Fruit fly (Drosophila melanogaster) whole organism, wandering third instar larva: ENCODE data around the gene Argl.

Experiments used
- Abd-B ChIP-seq: fragments of >200 bp; optimal IDR thresholded peaks from 2 replicates; lab custom pipeline; 2017; ENCODE audit warnings: missing biosample characterization, missing genetic modification characterization
- CG32264 ChIP-seq: fragments of 200-800 bp; sonication (Bioruptor generic); optimal IDR thresholded peaks from 2 replicates; lab custom pipeline; 2016; ENCODE audit warnings: missing biosample characterization, missing genetic modification characterization
- CG9705 ChIP-seq: fragments of 200-800 bp; sonication (Bioruptor generic); optimal IDR thresholded peaks from 2 replicates; lab custom pipeline; 2018; ENCODE audit warnings: missing biosample characterization, mild to moderate bottlenecking, missing genetic modification characterization
- CrebA ChIP-seq: fragments of 200-800 bp; sonication (Bioruptor generic); optimal IDR thresholded peaks from 2 replicates; lab custom pipeline; 2016; ENCODE audit warnings: missing biosample characterization, mild to moderate bottlenecking, missing genetic modification characterization, borderline replicate concordance
- Dfd ChIP-seq: fragments of >200 bp; optimal IDR thresholded peaks from 2 replicates; lab custom pipeline; 2017; ENCODE audit warnings: missing biosample characterization, missing genetic modification characterization
- Dif ChIP-seq: fragments of 200-275, 200-300 bp; sonication (Bioruptor generic); optimal IDR thresholded peaks from 2 replicates; lab custom pipeline; 2018; ENCODE audit warnings: missing biosample characterization, missing genetic modification characterization; ENCODE audit not compliant: partially characterized antibody
- GATAd ChIP-seq: sonication (Bioruptor generic); optimal IDR thresholded peaks from 2 replicates; lab custom pipeline; 2016; ENCODE audit warnings: missing biosample characterization, missing genetic modification characterization
- HLH106 ChIP-seq: fragments of 200-800 bp; optimal IDR thresholded peaks from 3 replicates; lab custom pipeline; 2019; ENCODE audit warnings: missing biosample characterization, mild to moderate bottlenecking, missing genetic modification characterization, moderate library complexity
- Hnf4 ChIP-seq: fragments of 200-800 bp; sonication (Bioruptor generic); optimal IDR thresholded peaks from 2 replicates; lab custom pipeline; 2016; ENCODE audit warnings: missing biosample characterization, mild to moderate bottlenecking, missing genetic modification characterization
- Hr78 ChIP-seq: fragments of >200 bp; optimal IDR thresholded peaks from 2 replicates; lab custom pipeline; 2017; ENCODE audit warnings: missing biosample characterization, missing genetic modification characterization
- Hr83 ChIP-seq: fragments of 200-300 bp; sonication (Bioruptor generic); optimal IDR thresholded peaks from 2 replicates; lab custom pipeline; 2016; ENCODE audit warnings: missing biosample characterization, mild to moderate bottlenecking, missing genetic modification characterization, moderate library complexity; ENCODE audit not compliant: poor library complexity, severe bottlenecking
- Jra ChIP-seq: sonication (Bioruptor generic); optimal IDR thresholded peaks from 2 replicates; lab custom pipeline; 2016; ENCODE audit warnings: missing biosample characterization, missing genetic modification characterization
- Mio ChIP-seq: sonication (Bioruptor generic); optimal IDR thresholded peaks from 2 replicates; lab custom pipeline; 2016; ENCODE audit warnings: missing biosample characterization, missing genetic modification characterization
- Myc ChIP-seq: fragments of >200 bp; optimal IDR thresholded peaks from 2 replicates; lab custom pipeline; 2017
- N ChIP-seq: fragments of >200 bp; optimal IDR thresholded peaks from 2 replicates; lab custom pipeline; 2018; ENCODE audit warnings: missing biosample characterization, missing external identifiers, missing genetic modification characterization
- OdsH ChIP-seq: fragments of 200-800 bp; sonication (Bioruptor generic); optimal IDR thresholded peaks from 2 replicates; lab custom pipeline; 2016; ENCODE audit warnings: missing biosample characterization, mild to moderate bottlenecking, missing genetic modification characterization
- Rel ChIP-seq, 2 experiments: fragments of 200-800 bp; sonication (Bioruptor generic) in 1 of 2; optimal IDR thresholded peaks; 2 replicates in 1 of 2; 3 replicates in 1 of 2; lab custom pipeline; 2016 to 2019; ENCODE audit warnings: mild to moderate bottlenecking in 2 of 2, missing biosample characterization in 2 of 2, missing genetic modification characterization in 2 of 2, moderate library complexity in 1 of 2
- Sp1 ChIP-seq: fragments of 200-800 bp; sonication (Bioruptor generic); optimal IDR thresholded peaks from 3 replicates; lab custom pipeline; 2019; ENCODE audit warnings: missing biosample characterization, mild to moderate bottlenecking, missing genetic modification characterization, moderate library complexity
- Vsx2 ChIP-seq: fragments of 200-300, 225-300 bp; sonication (Bioruptor generic); optimal IDR thresholded peaks from 2 replicates; lab custom pipeline; 2018; ENCODE audit warnings: missing biosample characterization, missing genetic modification characterization; ENCODE audit not compliant: partially characterized antibody
- br ChIP-seq: fragments of 200-800 bp; sonication (Bioruptor generic); optimal IDR thresholded peaks from 2 replicates; lab custom pipeline; 2016; ENCODE audit warnings: missing biosample characterization, missing genetic modification characterization
- brk ChIP-seq: fragments of 200-800 bp; sonication (Bioruptor generic); optimal IDR thresholded peaks from 2 replicates; lab custom pipeline; 2016; ENCODE audit warnings: missing biosample characterization, mild to moderate bottlenecking, missing genetic modification characterization
- dl ChIP-seq, 2 experiments: fragments of 175-275, 200-275 bp in 1 of 2; fragments of 200-275 bp in 1 of 2; sonication (Bioruptor generic); optimal IDR thresholded peaks; lab custom pipeline; 2018; ENCODE audit warnings: mild to moderate bottlenecking in 2 of 2, missing biosample characterization in 2 of 2, missing genetic modification characterization in 2 of 2, moderate library complexity in 2 of 2; ENCODE audit not compliant: partially characterized antibody in 2 of 2, insufficient read depth in 1 of 2
- dmrt93B ChIP-seq: fragments of 200-800 bp; sonication (Bioruptor generic); optimal IDR thresholded peaks from 2 replicates; lab custom pipeline; 2018; ENCODE audit warnings: missing biosample characterization, mild to moderate bottlenecking, missing genetic modification characterization
- dsf ChIP-seq: sonication (Bioruptor generic); optimal IDR thresholded peaks from 2 replicates; lab custom pipeline; 2016; ENCODE audit warnings: missing biosample characterization, missing genetic modification characterization, borderline replicate concordance
- ey ChIP-seq: fragments of 200-800 bp; sonication (Bioruptor generic); optimal IDR thresholded peaks from 2 replicates; lab custom pipeline; 2016; ENCODE audit warnings: missing biosample characterization, missing genetic modification characterization
- foxo ChIP-seq, 2 experiments: fragments of 200-800 bp; sonication (Bioruptor generic); optimal IDR thresholded peaks; 2 replicates in 1 of 2; 3 replicates in 1 of 2; lab custom pipeline; 2016 to 2017; ENCODE audit warnings: missing biosample characterization in 2 of 2, missing genetic modification characterization in 2 of 2
- fru ChIP-seq: fragments of 200-800 bp; sonication (Bioruptor generic); optimal IDR thresholded peaks from 3 replicates; lab custom pipeline; 2016; ENCODE audit warnings: missing biosample characterization, mild to moderate bottlenecking, missing genetic modification characterization
- h ChIP-seq: fragments of 200-800 bp; sonication (Bioruptor generic); optimal IDR thresholded peaks from 3 replicates; lab custom pipeline; 2016; ENCODE audit warnings: missing biosample characterization, mild to moderate bottlenecking, missing genetic modification characterization
- jim ChIP-seq: fragments of 175-275, 200-325 bp; sonication (Bioruptor generic); optimal IDR thresholded peaks from 2 replicates; lab custom pipeline; 2016; ENCODE audit warnings: missing biosample characterization, mild to moderate bottlenecking, missing genetic modification characterization
- lola ChIP-seq: fragments of >200 bp; optimal IDR thresholded peaks from 2 replicates; lab custom pipeline; 2017; ENCODE audit warnings: missing biosample characterization, missing genetic modification characterization
- pan ChIP-seq: fragments of >200 bp; optimal IDR thresholded peaks from 2 replicates; lab custom pipeline; 2017
- psq ChIP-seq: fragments of 200-800 bp; sonication (Bioruptor generic); optimal IDR thresholded peaks from 3 replicates; lab custom pipeline; 2017; ENCODE audit warnings: missing biosample characterization, mild to moderate bottlenecking, missing genetic modification characterization, moderate library complexity
- rgr ChIP-seq: fragments of 200-800 bp; sonication (Bioruptor generic); optimal IDR thresholded peaks from 3 replicates; lab custom pipeline; 2016; ENCODE audit warnings: missing biosample characterization, mild to moderate bottlenecking, missing genetic modification characterization
- sage ChIP-seq: fragments of 200-800 bp; sonication (Bioruptor generic); optimal IDR thresholded peaks from 2 replicates; lab custom pipeline; 2016; ENCODE audit warnings: missing biosample characterization, mild to moderate bottlenecking, missing genetic modification characterization
- sv ChIP-seq: fragments of 200-800 bp; sonication (Bioruptor generic); optimal IDR thresholded peaks from 3 replicates; lab custom pipeline; 2016; ENCODE audit warnings: missing biosample characterization, missing genetic modification characterization
- tai ChIP-seq: sonication (Bioruptor generic); optimal IDR thresholded peaks from 2 replicates; lab custom pipeline; 2016; ENCODE audit warnings: missing biosample characterization, missing genetic modification characterization
- usp ChIP-seq: fragments of >200 bp; optimal IDR thresholded peaks from 2 replicates; lab custom pipeline; 2017; ENCODE audit warnings: missing biosample characterization, missing genetic modification characterization
- woc ChIP-seq: sonication (Bioruptor generic); optimal IDR thresholded peaks from 2 replicates; lab custom pipeline; 2016; ENCODE audit warnings: missing biosample characterization, mild to moderate bottlenecking, missing genetic modification characterization

Argl gene

dm6 chr2L:8987251-8987937 lies 45.5 kb upstream of the Argl start:
- TF ChIP-seq Vsx2 (GFP tag; lab: Kevin White, UChicago) (no peak), CG32264 (GFP tag; lab: Kevin White, UChicago) (no peak), br (GFP tag; lab: Kevin White, UChicago) (no peak), HLH106 (no peak)
- TF ChIP-seq, all 38 proteins: peak for 0

dm6 chr2L:8984614-8985318 lies 42.9 kb upstream of the Argl start, which contains the start of gene CG13101:
Gene CG13101, minus strand, starts transcription at chr2L:8984872.
- peak; percentile 99 for TF ChIP-seq h (GFP tag; lab: Kevin White, UChicago)
- peak; percentile 81 for TF ChIP-seq Rel (GFP tag; optimal IDR thresholded peaks at IDR 0.05; lab: Kevin White, UChicago)
- peak; percentile 80 for TF ChIP-seq Rel (tag; optimal IDR thresholded peaks at IDR 0.05; lab: Kevin White, UChicago)
- peak; percentile 98 for TF ChIP-seq OdsH (GFP tag; lab: Kevin White, UChicago)
- TF ChIP-seq GATAd (GFP tag; lab: Kevin White, UChicago), result peak; percentile 72
- TF ChIP-seq dl (GFP tag; optimal IDR thresholded peaks at IDR 0.05; lab: Kevin White, UChicago; ENCODE audit: insufficient read depth in 1 of 2, partially characterized antibody in 2 of 2), result no peak
- TF ChIP-seq jim (GFP tag; lab: Kevin White, UChicago), result no peak
- TF ChIP-seq Dif, result peak; percentile 31
- TF ChIP-seq Myc, result no peak
- TF ChIP-seq CrebA (GFP tag; lab: Kevin White, UChicago), result peak; percentile 34
- TF ChIP-seq pan (lab: Kevin White, UChicago), result no peak
- TF ChIP-seq CG9705 (GFP tag; lab: Kevin White, UChicago), result peak; percentile 92
- peak in 1 of 2 experiments; percentile 97 for TF ChIP-seq foxo (GFP tag; optimal IDR thresholded peaks at IDR 0.05; lab: Kevin White, UChicago)
- no peak for TF ChIP-seq Abd-B (GFP tag; lab: Kevin White, UChicago)
- peak; percentile 98 for TF ChIP-seq rgr (GFP tag; lab: Kevin White, UChicago)
- TF ChIP-seq Dfd, result peak; percentile 27
- peak; percentile 97 for TF ChIP-seq Hnf4
- TF ChIP-seq Mio (GFP tag; lab: Kevin White, UChicago), result peak; percentile 76
- TF ChIP-seq tai (GFP tag; lab: Kevin White, UChicago), result peak; percentile 88
- TF ChIP-seq sv (GFP tag; lab: Kevin White, UChicago), result peak; percentile 92
- TF ChIP-seq N (GFP tag; lab: Kevin White, UChicago), result no peak
- TF ChIP-seq Sp1 (GFP tag; lab: Kevin White, UChicago), result peak; percentile 97
- peak; percentile 95 for TF ChIP-seq sage (GFP tag; lab: Kevin White, UChicago)
- no peak for TF ChIP-seq Hr83 (GFP tag; lab: Kevin White, UChicago)
- peak; percentile 98 for TF ChIP-seq HLH106
- TF ChIP-seq dmrt93B, result peak; percentile 90
- TF ChIP-seq psq (GFP tag; lab: Kevin White, UChicago), result peak; percentile 95
- TF ChIP-seq usp (GFP tag; lab: Kevin White, UChicago), result no peak
- TF ChIP-seq Vsx2 (GFP tag; lab: Kevin White, UChicago), result no peak
- no peak for TF ChIP-seq lola (GFP tag; lab: Kevin White, UChicago)
- peak; percentile 95 for TF ChIP-seq ey (GFP tag; lab: Kevin White, UChicago)
- TF ChIP-seq CG32264 (GFP tag; lab: Kevin White, UChicago), result peak; percentile 89
- peak; percentile 96 for TF ChIP-seq br (GFP tag; lab: Kevin White, UChicago)
- TF ChIP-seq fru (GFP tag; lab: Kevin White, UChicago), result peak; percentile 93
- peak; percentile 96 for TF ChIP-seq Jra (GFP tag; lab: Kevin White, UChicago)
- TF ChIP-seq Hr78, result no peak
- peak; percentile 96 for TF ChIP-seq woc (GFP tag; lab: Kevin White, UChicago)
- TF ChIP-seq dsf (GFP tag; lab: Kevin White, UChicago), result peak; percentile 86
- peak; percentile 95 for TF ChIP-seq brk
